Fruit fly (Drosophila melanogaster) whole organism, embryonic: ENCODE results near the gene CG15914.

Experiments
- Antp ChIP-seq: fragments of 200-800 bp; sonication (Bioruptor generic); optimal IDR thresholded peaks from 3 replicates; lab custom pipeline; 2016; ENCODE audit warnings: missing biosample characterization, missing genetic modification characterization
- Atf-2 ChIP-seq: fragments of 200-800 bp; sonication (Bioruptor generic); optimal IDR thresholded peaks from 2 replicates; lab custom pipeline; 2016; ENCODE audit warnings: missing biosample characterization, missing genetic modification characterization
- Bdp1 ChIP-seq: fragments of 200-800 bp; sonication (Bioruptor generic); optimal IDR thresholded peaks from 3 replicates; lab custom pipeline; 2016; ENCODE audit warnings: missing biosample characterization, missing genetic modification characterization
- BtbVII ChIP-seq: fragments of 200-800 bp; sonication (Bioruptor generic); optimal IDR thresholded peaks from 3 replicates; lab custom pipeline; 2017; ENCODE audit warnings: missing biosample characterization, mild to moderate bottlenecking, missing genetic modification characterization
- CG10209 ChIP-seq: fragments of 200-800 bp; sonication (Bioruptor generic); optimal IDR thresholded peaks from 3 replicates; lab custom pipeline; 2017; ENCODE audit warnings: missing biosample characterization, mild to moderate bottlenecking, missing genetic modification characterization, missing genetic modification reagents
- CG10267 ChIP-seq: fragments of 200-800 bp; sonication (Bioruptor generic); optimal IDR thresholded peaks from 2 replicates; lab custom pipeline; 2018; ENCODE audit warnings: missing biosample characterization, mild to moderate bottlenecking, missing genetic modification characterization, moderate library complexity
- CG11560 ChIP-seq: fragments of 200-800 bp; sonication (Bioruptor generic); IDR thresholded peaks from 3 replicates; pipeline ENCODE4 v1.3.6; 2022; ENCODE audit warnings: missing biosample characterization, missing genetic modification characterization
- CG12104 ChIP-seq: fragments of 200-800 bp; sonication (Bioruptor generic); optimal IDR thresholded peaks from 3 replicates; lab custom pipeline; 2016; ENCODE audit warnings: missing biosample characterization, missing genetic modification characterization
- CG12391 ChIP-seq: fragments of 200-800 bp; sonication (Bioruptor generic); optimal IDR thresholded peaks from 3 replicates; lab custom pipeline; 2018; ENCODE audit warnings: missing biosample characterization, mild to moderate bottlenecking, missing genetic modification characterization, moderate library complexity
- CG14667 ChIP-seq: fragments of 200-800 bp; sonication (Bioruptor generic); IDR thresholded peaks from 2 replicates; pipeline ENCODE4 v1.3.6; 2022; ENCODE audit warnings: missing biosample characterization, missing genetic modification characterization
- CG18011 ChIP-seq: fragments of 200-800 bp; sonication (Bioruptor generic); optimal IDR thresholded peaks from 2 replicates; lab custom pipeline; 2017; ENCODE audit warnings: missing biosample characterization, missing genetic modification characterization, mild to moderate bottlenecking, moderate library complexity, missing genotype
- CG18619 ChIP-seq: fragments of 200-800 bp; sonication (Bioruptor generic); optimal IDR thresholded peaks from 3 replicates; lab custom pipeline; 2017; ENCODE audit warnings: missing biosample characterization, mild to moderate bottlenecking, missing genetic modification characterization
- CG2712 ChIP-seq: fragments of 200-800 bp; optimal IDR thresholded peaks from 3 replicates; lab custom pipeline; 2019; ENCODE audit warnings: missing biosample characterization, mild to moderate bottlenecking, missing genetic modification characterization, moderate library complexity
- CG2875 ChIP-seq: fragments of 200-800 bp; sonication (Bioruptor generic); optimal IDR thresholded peaks from 2 replicates; lab custom pipeline; 2017; ENCODE audit warnings: missing biosample characterization, mild to moderate bottlenecking, missing genetic modification characterization, missing genetic modification reagents
- CG30403 ChIP-seq: fragments of 200-800 bp; sonication (Bioruptor generic); optimal IDR thresholded peaks from 3 replicates; lab custom pipeline; 2016; ENCODE audit warnings: missing biosample characterization, missing genetic modification characterization
- CG43689 ChIP-seq: fragments of 200-800 bp; sonication (Bioruptor generic); IDR thresholded peaks from 2 replicates; pipeline ENCODE4 v1.3.6; 2022; ENCODE audit warnings: missing biosample characterization, missing genetic modification characterization
- CG4707 ChIP-seq: fragments of 200-800 bp; sonication (Bioruptor generic); optimal IDR thresholded peaks from 2 replicates; lab custom pipeline; 2018; ENCODE audit warnings: missing biosample characterization, mild to moderate bottlenecking, missing genetic modification characterization, moderate library complexity
- CG6272 ChIP-seq: fragments of 200-800 bp; sonication (Bioruptor generic); IDR thresholded peaks from 2 replicates; pipeline ENCODE4 v1.3.6; 2022; ENCODE audit warnings: missing biosample characterization, missing genetic modification characterization
- CG7928 ChIP-seq: fragments of 200-800 bp; sonication (Bioruptor generic); optimal IDR thresholded peaks from 2 replicates; lab custom pipeline; 2017; ENCODE audit warnings: missing biosample characterization, mild to moderate bottlenecking, missing genetic modification characterization
- Dp ChIP-seq: fragments of 200-800 bp; sonication (Bioruptor generic); optimal IDR thresholded peaks from 2 replicates; lab custom pipeline; 2018; ENCODE audit warnings: missing biosample characterization, mild to moderate bottlenecking, missing genetic modification characterization, moderate library complexity
- Drgx ChIP-seq: fragments of 200-800 bp; sonication (Bioruptor generic); IDR thresholded peaks from 2 replicates; pipeline ENCODE4 v1.3.6; 2022; ENCODE audit warnings: missing biosample characterization, missing genetic modification characterization
- HLHmδ ChIP-seq: fragments of 200-800 bp; sonication (Bioruptor generic); optimal IDR thresholded peaks from 2 replicates; lab custom pipeline; 2018; ENCODE audit warnings: missing biosample characterization, mild to moderate bottlenecking, missing genetic modification characterization, moderate library complexity
- Kr ChIP-seq: fragments of 200-800 bp; sonication (Bioruptor generic); optimal IDR thresholded peaks from 2 replicates; lab custom pipeline; 2017; ENCODE audit warnings: missing biosample characterization, mild to moderate bottlenecking, missing genetic modification characterization
- Lpt ChIP-seq: fragments of >200 bp; optimal IDR thresholded peaks from 2 replicates; lab custom pipeline; 2018; ENCODE audit warnings: missing biosample characterization, missing genetic modification characterization
- Max ChIP-seq: fragments of 200-800 bp; sonication (Bioruptor generic); optimal IDR thresholded peaks from 2 replicates; lab custom pipeline; 2016; ENCODE audit warnings: missing biosample characterization, mild to moderate bottlenecking, missing genetic modification characterization
- NK7.1 ChIP-seq: fragments of 200-800 bp; sonication (Bioruptor generic); optimal IDR thresholded peaks from 3 replicates; lab custom pipeline; 2016; ENCODE audit warnings: missing biosample characterization, missing genetic modification characterization
- Side ChIP-seq: fragments of 200-800 bp; sonication (Bioruptor generic); optimal IDR thresholded peaks from 2 replicates; lab custom pipeline; 2016; ENCODE audit warnings: missing biosample characterization, missing genetic modification characterization
- Ssrp ChIP-seq: fragments of 200-800 bp; sonication (Bioruptor generic); optimal IDR thresholded peaks from 2 replicates; lab custom pipeline; 2018; ENCODE audit warnings: missing biosample characterization, mild to moderate bottlenecking, missing genetic modification characterization, moderate library complexity
- Tbp ChIP-seq: fragments of >200 bp; optimal IDR thresholded peaks from 2 replicates; lab custom pipeline; 2018; ENCODE audit warnings: missing biosample characterization, missing genetic modification characterization
- Trl ChIP-seq, 3 experiments: fragments of >200 bp in 2 of 3; fragments of 200-800 bp in 1 of 3; sonication (Bioruptor generic) in 1 of 3; optimal IDR thresholded peaks; 2 replicates in 1 of 3; 3 replicates in 2 of 3; lab custom pipeline; 2016 to 2017; ENCODE audit warnings: missing biosample characterization in 1 of 3, missing genetic modification characterization in 1 of 3
- abd-A ChIP-seq: fragments of 200-800 bp; sonication (Bioruptor generic); optimal IDR thresholded peaks from 3 replicates; lab custom pipeline; 2019; ENCODE audit warnings: missing biosample characterization, mild to moderate bottlenecking, missing genetic modification characterization, moderate library complexity
- amos ChIP-seq: fragments of 200-800 bp; sonication (Bioruptor generic); IDR thresholded peaks from 2 replicates; pipeline ENCODE4 v1.3.6; 2022; ENCODE audit warnings: missing biosample characterization, missing genetic modification characterization; ENCODE audit not compliant: partially characterized antibody
- ap ChIP-seq: fragments of 200-800 bp; sonication (Bioruptor generic); IDR thresholded peaks from 2 replicates; pipeline ENCODE4 v1.3.6; 2022; ENCODE audit warnings: missing biosample characterization, missing genetic modification characterization
- az2 ChIP-seq: fragments of 200-800 bp; sonication (Bioruptor generic); optimal IDR thresholded peaks from 3 replicates; lab custom pipeline; 2016; ENCODE audit warnings: missing biosample characterization, missing genetic modification characterization
- bcd ChIP-seq: fragments of 200-800 bp; sonication (Bioruptor generic); optimal IDR thresholded peaks from 2 replicates; lab custom pipeline; 2017; ENCODE audit warnings: missing biosample characterization, mild to moderate bottlenecking, missing genetic modification characterization
- bsh ChIP-seq, 2 experiments: fragments of 200-800 bp; sonication (Bioruptor generic); optimal IDR thresholded peaks; 2 replicates each; lab custom pipeline; 2017 to 2018; ENCODE audit warnings: mild to moderate bottlenecking in 2 of 2, missing biosample characterization in 2 of 2, missing genetic modification characterization in 2 of 2, moderate library complexity in 1 of 2
- emc ChIP-seq: fragments of 200-800 bp; sonication (Bioruptor generic); optimal IDR thresholded peaks from 2 replicates; lab custom pipeline; 2016; ENCODE audit warnings: missing biosample characterization, missing genetic modification characterization
- insv ChIP-seq, 2 experiments: fragments of 200-800 bp; sonication (Bioruptor generic); optimal IDR thresholded peaks; 3 replicates each; lab custom pipeline; 2016 to 2018; ENCODE audit warnings: missing biosample characterization in 2 of 2, missing genetic modification characterization in 2 of 2
- jing ChIP-seq: fragments of 200-800 bp; sonication (Bioruptor generic); optimal IDR thresholded peaks from 2 replicates; lab custom pipeline; 2018; ENCODE audit warnings: missing biosample characterization, mild to moderate bottlenecking, missing genetic modification characterization
- jumu ChIP-seq: fragments of 200-800 bp; sonication (Bioruptor generic); optimal IDR thresholded peaks from 3 replicates; lab custom pipeline; 2016; ENCODE audit warnings: missing biosample characterization, missing genetic modification characterization
- lbe ChIP-seq: fragments of 200-800 bp; sonication (Bioruptor generic); optimal IDR thresholded peaks from 2 replicates; lab custom pipeline; 2016; ENCODE audit warnings: missing biosample characterization, mild to moderate bottlenecking, missing genetic modification characterization
- nom ChIP-seq: fragments of 200-800 bp; sonication (Bioruptor generic); optimal IDR thresholded peaks from 2 replicates; lab custom pipeline; 2017; ENCODE audit warnings: missing biosample characterization, missing genetic modification characterization, mild to moderate bottlenecking, moderate library complexity, missing genetic modification reagents
- peb ChIP-seq: fragments of 200-800 bp; sonication (Bioruptor generic); IDR thresholded peaks from 2 replicates; pipeline ENCODE4 v1.3.6; 2022; ENCODE audit warnings: missing biosample characterization, missing genetic modification characterization
- pho ChIP-seq: fragments of 200-800 bp; sonication (Bioruptor generic); optimal IDR thresholded peaks from 2 replicates; lab custom pipeline; 2016; ENCODE audit warnings: missing biosample characterization, missing genetic modification characterization
- pzg ChIP-seq: fragments of 200-800 bp; sonication (Bioruptor generic); optimal IDR thresholded peaks from 3 replicates; lab custom pipeline; 2018; ENCODE audit warnings: missing biosample characterization, mild to moderate bottlenecking, missing genetic modification characterization, moderate library complexity
- trem ChIP-seq: fragments of 200-800 bp; optimal IDR thresholded peaks from 3 replicates; lab custom pipeline; 2019; ENCODE audit warnings: missing biosample characterization, mild to moderate bottlenecking, missing genetic modification characterization, moderate library complexity
- tup ChIP-seq: fragments of 200-800 bp; sonication (Bioruptor generic); optimal IDR thresholded peaks from 2 replicates; lab custom pipeline; 2016; ENCODE audit warnings: missing biosample characterization, mild to moderate bottlenecking, missing genetic modification characterization, moderate library complexity
- wdn ChIP-seq: fragments of 200-800 bp; sonication (Bioruptor generic); IDR thresholded peaks from 2 replicates; pipeline ENCODE4 v1.3.6; 2022; ENCODE audit warnings: missing biosample characterization, missing genetic modification characterization
- zen ChIP-seq: fragments of 200-800 bp; sonication (Bioruptor generic); optimal IDR thresholded peaks from 3 replicates; lab custom pipeline; 2018; ENCODE audit warnings: missing biosample characterization, mild to moderate bottlenecking, missing genetic modification characterization, moderate library complexity

Gene CG15914

DNA sequence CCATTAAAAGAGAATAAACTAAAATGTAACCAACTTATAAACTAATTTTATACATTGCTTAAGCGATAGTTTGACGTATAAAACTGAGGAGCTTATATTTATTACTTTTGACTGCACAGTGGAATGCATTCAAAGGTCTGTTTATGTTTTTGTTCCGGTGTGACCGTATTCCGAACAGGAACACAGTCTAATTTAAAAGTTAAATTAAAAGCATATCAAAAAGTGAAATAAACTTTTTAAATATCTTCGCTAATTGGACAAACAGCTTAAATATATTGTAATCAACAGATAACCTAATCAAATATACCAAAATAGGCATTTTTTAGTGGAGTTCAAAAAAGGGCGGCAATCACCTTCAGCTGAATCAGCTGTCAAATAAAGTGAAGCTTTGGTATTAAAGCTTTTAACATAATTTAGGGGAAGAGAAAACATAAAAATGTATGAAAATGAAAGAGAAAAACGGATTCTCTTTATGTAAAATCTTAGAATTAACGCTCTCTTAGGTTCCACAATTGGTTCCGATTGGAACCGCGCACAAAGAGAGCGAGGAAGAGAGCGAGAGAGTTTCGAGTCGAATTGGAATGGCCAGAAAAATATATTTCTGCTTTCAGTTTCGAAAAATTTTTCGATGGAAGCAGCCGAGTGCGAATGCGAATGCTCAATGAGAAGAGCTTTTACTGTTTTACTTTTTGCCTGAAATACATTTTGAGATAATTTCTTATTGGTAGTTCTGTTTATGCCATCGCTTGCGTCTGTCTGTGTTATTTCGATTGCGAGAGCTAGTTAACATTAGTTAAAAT, 49.3 kb upstream of the CG15914 start, which contains the start of the genes PGRP-LE and sd (continued):
- TF ChIP-seq nom (GFP tag; lab: Kevin White, UChicago) (peak; percentile 57), abd-A (tag; lab: Kevin White, UChicago) (peak; percentile 66), BtbVII (GFP tag; lab: Kevin White, UChicago) (peak; percentile 2), bcd (GFP tag; lab: Kevin White, UChicago) (no peak), amos (GFP tag; lab: Robert Waterston, UW) (peak; percentile 21; the same call in 1 of the 2 replicates), CG11560 (tag; lab: Robert Waterston, UW) (no peak), pho (GFP tag; lab: Kevin White, UChicago) (no peak), Max (no peak), CG10209 (GFP tag; lab: Kevin White, UChicago) (no peak), pzg (GFP tag; lab: Kevin White, UChicago) (peak; percentile 16), CG18619 (GFP tag; lab: Kevin White, UChicago) (no peak), Ssrp (tag; lab: Kevin White, UChicago) (no peak), CG2712 (tag; lab: Kevin White, UChicago) (no peak), CG43689 (GFP tag; lab: Robert Waterston, UW) (no peak), peb (GFP tag; lab: Robert Waterston, UW) (no peak), trem (tag; lab: Kevin White, UChicago) (no peak), bsh (GFP tag; optimal IDR thresholded peaks at IDR 0.05; lab: Kevin White, UChicago) (no peak), az2 (GFP tag; lab: Kevin White, UChicago) (no peak), CG12104 (no peak), CG2875 (GFP tag; lab: Kevin White, UChicago) (no peak), CG6272 (no peak), Lpt (GFP tag; lab: Kevin White, UChicago) (no peak), HLHmδ (GFP tag; lab: Kevin White, UChicago) (no peak), Bdp1 (no peak), jumu (no peak), emc (no peak), ap (GFP tag; lab: Robert Waterston, UW) (no peak), CG10267 (tag; lab: Kevin White, UChicago) (no peak), wdn (GFP tag; lab: Robert Waterston, UW) (no peak), insv (GFP tag; optimal IDR thresholded peaks at IDR 0.05; lab: Kevin White, UChicago) (peak; percentile 48 to 92), Drgx (GFP tag; lab: Robert Waterston, UW) (no peak), Kr (GFP tag; lab: Kevin White, UChicago) (no peak), CG30403 (GFP tag; lab: Kevin White, UChicago) (no peak), lbe (GFP tag; lab: Kevin White, UChicago) (peak; percentile 79), NK7.1 (GFP tag; lab: Kevin White, UChicago) (no peak), tup (no peak), CG4707 (GFP tag; lab: Kevin White, UChicago) (peak; percentile 70), Dp (GFP tag; lab: Kevin White, UChicago) (peak; percentile 76), jing (GFP tag; lab: Kevin White, UChicago) (no peak), zen (no peak), CG14667 (no peak), Side (GFP tag; lab: Kevin White, UChicago) (no peak), CG7928 (no peak), CG18011 (no peak), Trl (optimal IDR thresholded peaks at IDR 0.05; lab: Kevin White, UChicago) (peak; percentile 93 to 98), Trl (GFP tag; optimal IDR thresholded peaks at IDR 0.05; lab: Kevin White, UChicago) (no peak), Atf-2 (GFP tag; lab: Kevin White, UChicago) (no peak), CG12391 (tag; lab: Kevin White, UChicago) (peak; percentile 18), Antp (GFP tag; lab: Kevin White, UChicago) (no peak), Tbp (GFP tag; lab: Kevin White, UChicago) (no peak)
